Fruit fly (Drosophila melanogaster): Measurements from ENCODE around the gene ND-51.
A peak's percentile ranks its signal among the peaks of the same experiment; 100 is the strongest.

The ND-51 gene

DNA sequence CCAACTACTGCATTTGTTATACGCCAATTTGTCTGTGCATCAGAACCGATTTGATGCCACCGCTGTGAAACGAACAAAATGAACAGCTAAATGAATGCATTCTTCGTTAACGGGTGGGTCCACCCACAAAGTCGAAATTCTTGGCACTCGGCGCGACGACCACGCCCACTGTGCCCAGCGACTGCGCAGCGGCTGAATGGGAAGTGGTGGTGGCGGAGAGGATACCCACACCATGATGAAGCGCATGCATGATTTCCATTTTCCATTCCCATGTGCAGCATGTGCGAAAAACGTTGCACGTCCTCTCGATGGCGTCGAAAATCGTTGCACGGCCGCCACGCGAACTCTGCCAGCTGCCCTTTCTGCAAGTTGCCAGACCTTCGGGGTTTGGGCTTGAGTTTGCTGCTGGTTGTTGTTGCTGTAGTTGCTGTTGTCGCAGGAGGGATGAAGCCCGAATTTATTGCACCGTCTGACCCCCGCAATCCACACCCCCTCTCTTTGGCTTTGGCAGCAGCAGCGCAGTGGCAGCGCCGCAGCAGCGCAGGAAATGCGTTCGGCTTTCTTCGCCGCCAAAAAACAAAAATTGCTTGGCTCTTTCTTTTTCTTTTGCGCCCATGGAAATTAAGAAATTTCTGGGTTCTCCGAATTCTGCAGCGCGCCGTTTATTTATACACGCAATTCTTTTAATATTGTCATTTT, 18.7 kb upstream of the ND-51 start (continued):
- peak; percentile 53; the same call in 1 of the 2 replicates for TF ChIP-seq Adf1 (GFP tag; IDR thresholded peaks at IDR 0.05)
- peak; percentile 21 for TF ChIP-seq CG4707 (GFP tag; optimal IDR thresholded peaks at IDR 0.05)
- TF ChIP-seq sens-2 (GFP tag; IDR thresholded peaks at IDR 0.05): no peak
- TF ChIP-seq twi (tag; optimal IDR thresholded peaks at IDR 0.05): peak; percentile 38
- no peak for TF ChIP-seq amos (GFP tag; IDR thresholded peaks at IDR 0.05; ENCODE audit: partially characterized antibody)
- TF ChIP-seq br (optimal IDR thresholded peaks at IDR 0.05): no peak
- no peak for TF ChIP-seq CHES-1-like (GFP tag; optimal IDR thresholded peaks at IDR 0.05)
- TF ChIP-seq CoRest (tag; optimal IDR thresholded peaks at IDR 0.05): no peak
- TF ChIP-seq CG5953 (GFP tag; IDR thresholded peaks at IDR 0.05): no peak
- no peak for TF ChIP-seq CG15514 (GFP tag; optimal IDR thresholded peaks at IDR 0.05)
- TF ChIP-seq ewg (GFP tag; optimal IDR thresholded peaks at IDR 0.05): peak; percentile 72
- TF ChIP-seq Hey (tag; optimal IDR thresholded peaks at IDR 0.05): peak; percentile 8
- TF ChIP-seq Xbp1 (GFP tag; optimal IDR thresholded peaks at IDR 0.05): no peak
- no peak for TF ChIP-seq CG2678 (tag; optimal IDR thresholded peaks at IDR 0.05)
- TF ChIP-seq CG6175 (GFP tag; IDR thresholded peaks at IDR 0.05): no peak
- TF ChIP-seq CG11560 (tag; IDR thresholded peaks at IDR 0.05): no peak
- no peak for TF ChIP-seq cas (GFP tag; IDR thresholded peaks at IDR 0.05)
- TF ChIP-seq CG12219 (GFP tag; optimal IDR thresholded peaks at IDR 0.05): no peak
- no peak for TF ChIP-seq gfzf (GFP tag; optimal IDR thresholded peaks at IDR 0.05)
- TF ChIP-seq pros (GFP tag; optimal IDR thresholded peaks at IDR 0.05): peak; percentile 86
- no peak for TF ChIP-seq ham (GFP tag; IDR thresholded peaks at IDR 0.05)
- no peak for TF ChIP-seq CG7987 (GFP tag; optimal IDR thresholded peaks at IDR 0.05)
- 0 out of 2 replicates have a peak, but pooled peaks have one; percentile 20 for TF ChIP-seq Xrp1 (GFP tag; IDR thresholded peaks at IDR 0.05)
- TF ChIP-seq CG13624 (GFP tag; optimal IDR thresholded peaks at IDR 0.05): no peak
- no peak for TF ChIP-seq caup (GFP tag; optimal IDR thresholded peaks at IDR 0.05; ENCODE audit: severe bottlenecking)
- TF ChIP-seq pum (GFP tag; optimal IDR thresholded peaks at IDR 0.05): no peak
- no peak for TF ChIP-seq CG11085 (GFP tag; IDR thresholded peaks at IDR 0.05)
- no peak for TF ChIP-seq ac (GFP tag; optimal IDR thresholded peaks at IDR 0.05)
- TF ChIP-seq gce (GFP tag; IDR thresholded peaks at IDR 0.05): 0 out of 3 replicates have a peak, but pooled peaks have one; percentile 7
- no peak for TF ChIP-seq CG2116 (GFP tag; optimal IDR thresholded peaks at IDR 0.05)
- no peak for TF ChIP-seq stwl (tag; optimal IDR thresholded peaks at IDR 0.05)
- TF ChIP-seq Lim3 (GFP tag; IDR thresholded peaks at IDR 0.05): no peak
- TF ChIP-seq h (optimal IDR thresholded peaks at IDR 0.05): no peak
- TF ChIP-seq CG11093 (GFP tag; IDR thresholded peaks at IDR 0.05): no peak
- TF ChIP-seq Elba2 (GFP tag; optimal IDR thresholded peaks at IDR 0.05): no peak
- TF ChIP-seq CG6765 (GFP tag; optimal IDR thresholded peaks at IDR 0.05): no peak
- TF ChIP-seq sima (GFP tag; optimal IDR thresholded peaks at IDR 0.05): no peak
- no peak for TF ChIP-seq Fer2 (tag; optimal IDR thresholded peaks at IDR 0.05)
- no peak for TF ChIP-seq gro (GFP tag; optimal IDR thresholded peaks at IDR 0.05)
- no peak for TF ChIP-seq gem (tag; optimal IDR thresholded peaks at IDR 0.05)
- peak; percentile 20 for TF ChIP-seq nerfin-1 (tag; optimal IDR thresholded peaks at IDR 0.05)
- no peak for TF ChIP-seq bowl (GFP tag; IDR thresholded peaks at IDR 0.05)
- TF ChIP-seq CG42726 (GFP tag; IDR thresholded peaks at IDR 0.05; ENCODE audit: partially characterized antibody): peak; percentile 100
- peak; percentile 70; the same call in 1 of the 3 replicates for TF ChIP-seq CG2199 (GFP tag; IDR thresholded peaks at IDR 0.05)
- TF ChIP-seq trem (tag; optimal IDR thresholded peaks at IDR 0.05): no peak
- no peak for TF ChIP-seq CG2889 (GFP tag; IDR thresholded peaks at IDR 0.05)
- TF ChIP-seq crp (GFP tag; optimal IDR thresholded peaks at IDR 0.05): no peak
- no peak for TF ChIP-seq toy (GFP tag; IDR thresholded peaks at IDR 0.05)
- TF ChIP-seq CG7271 (tag; optimal IDR thresholded peaks at IDR 0.05): no peak
- no peak for TF ChIP-seq Hsf (GFP tag; optimal IDR thresholded peaks at IDR 0.05)
- no peak for TF ChIP-seq ATbp (GFP tag; optimal IDR thresholded peaks at IDR 0.05)
